Fruit fly (Drosophila melanogaster) whole organism, embryonic: ENCODE data around the gene CG15336.

Experiments used
- Abd-B ChIP-seq: fragments of 200-800 bp; sonication (Bioruptor generic); optimal IDR thresholded peaks from 2 replicates; lab custom pipeline; 2018; ENCODE audit warnings: missing biosample characterization, mild to moderate bottlenecking, missing genetic modification characterization, moderate library complexity
- Atf6 ChIP-seq: fragments of 200-800 bp; sonication (Bioruptor generic); IDR thresholded peaks from 2 replicates; pipeline ENCODE4 v1.3.6; 2022; ENCODE audit warnings: missing biosample characterization, missing genetic modification characterization
- Awh ChIP-seq: fragments of 200-800 bp; sonication (Bioruptor generic); IDR thresholded peaks from 2 replicates; pipeline ENCODE4, ENCODE4 v1.3.6; 2022; ENCODE audit warnings: missing biosample characterization, missing genetic modification characterization
- Bgb ChIP-seq: fragments of 200-800 bp; sonication (Bioruptor generic); IDR thresholded peaks from 2 replicates; pipeline ENCODE4 v1.3.6; 2022; ENCODE audit warnings: missing biosample characterization, missing genetic modification characterization; ENCODE audit not compliant: partially characterized antibody
- CG10209 ChIP-seq: fragments of 200-800 bp; sonication (Bioruptor generic); optimal IDR thresholded peaks from 3 replicates; lab custom pipeline; 2017; ENCODE audit warnings: missing biosample characterization, mild to moderate bottlenecking, missing genetic modification characterization, missing genetic modification reagents
- CG10267 ChIP-seq: fragments of 200-800 bp; sonication (Bioruptor generic); optimal IDR thresholded peaks from 2 replicates; lab custom pipeline; 2018; ENCODE audit warnings: missing biosample characterization, mild to moderate bottlenecking, missing genetic modification characterization, moderate library complexity
- CG12219 ChIP-seq: fragments of 200-800 bp; sonication (Bioruptor generic); optimal IDR thresholded peaks from 3 replicates; lab custom pipeline; 2018; ENCODE audit warnings: missing biosample characterization, mild to moderate bottlenecking, missing genetic modification characterization
- CG12659 ChIP-seq: fragments of 200-800 bp; sonication (Bioruptor generic); optimal IDR thresholded peaks from 3 replicates; lab custom pipeline; 2017; ENCODE audit warnings: mild to moderate bottlenecking, missing biosample characterization, missing genetic modification reagents, missing genetic modification characterization
- CG14014 ChIP-seq: fragments of 200-800 bp; sonication (Bioruptor generic); IDR thresholded peaks from 2 replicates; pipeline ENCODE4 v1.3.6; 2022; ENCODE audit warnings: missing biosample characterization, missing genetic modification characterization
- CG14050 ChIP-seq: fragments of 200-800 bp; sonication (Bioruptor generic); IDR thresholded peaks from 3 replicates; pipeline ENCODE4 v1.3.6; 2022; ENCODE audit warnings: missing biosample characterization, missing genetic modification characterization
- CG1529 ChIP-seq: fragments of 200-800 bp; sonication (Bioruptor generic); optimal IDR thresholded peaks from 3 replicates; lab custom pipeline; 2018; ENCODE audit warnings: missing biosample characterization, missing genetic modification characterization
- CG1832 ChIP-seq: fragments of 200-800 bp; sonication (Bioruptor generic); optimal IDR thresholded peaks from 2 replicates; lab custom pipeline; 2017; ENCODE audit warnings: missing biosample characterization, mild to moderate bottlenecking, missing genetic modification characterization, inconsistent platforms
- CG2712 ChIP-seq: fragments of 200-800 bp; optimal IDR thresholded peaks from 3 replicates; lab custom pipeline; 2019; ENCODE audit warnings: missing biosample characterization, mild to moderate bottlenecking, missing genetic modification characterization, moderate library complexity
- CG30431 ChIP-seq: fragments of 200-800 bp; sonication (Bioruptor generic); optimal IDR thresholded peaks from 2 replicates; lab custom pipeline; 2017; ENCODE audit warnings: missing biosample characterization, missing genetic modification characterization
- CG34224 ChIP-seq: fragments of 200-800 bp; sonication (Bioruptor generic); IDR thresholded peaks from 3 replicates; pipeline ENCODE4 v1.3.6; 2022; ENCODE audit warnings: missing biosample characterization, missing genetic modification characterization; ENCODE audit not compliant: partially characterized antibody
- CG43689 ChIP-seq: fragments of 200-800 bp; sonication (Bioruptor generic); IDR thresholded peaks from 2 replicates; pipeline ENCODE4 v1.3.6; 2022; ENCODE audit warnings: missing biosample characterization, missing genetic modification characterization
- CG4617 ChIP-seq: fragments of 200-800 bp; sonication (Bioruptor generic); optimal IDR thresholded peaks from 3 replicates; lab custom pipeline; 2016; ENCODE audit warnings: missing biosample characterization, missing genetic modification characterization, borderline replicate concordance
- CG7357 ChIP-seq: fragments of 200-800 bp; sonication (Bioruptor generic); IDR thresholded peaks from 3 replicates; pipeline ENCODE4 v1.3.6; 2022; ENCODE audit warnings: missing biosample characterization, missing genetic modification characterization
- D ChIP-seq, 2 experiments: fragments of 200-800 bp in 1 of 2; fragments of >200 bp in 1 of 2; sonication (Bioruptor generic) in 1 of 2; optimal IDR thresholded peaks; 2 replicates in 1 of 2; 3 replicates in 1 of 2; lab custom pipeline; 2017; ENCODE audit warnings: mild to moderate bottlenecking in 1 of 2, missing biosample characterization in 1 of 2, missing genetic modification characterization in 1 of 2, missing genetic modification reagents in 1 of 2
- Deaf1 ChIP-seq: fragments of 200-800 bp; optimal IDR thresholded peaks from 3 replicates; lab custom pipeline; 2019; ENCODE audit warnings: missing biosample characterization, mild to moderate bottlenecking, missing genetic modification characterization, moderate library complexity
- E2f1 ChIP-seq: fragments of 200-800 bp; sonication (Bioruptor generic); IDR thresholded peaks from 2 replicates; pipeline ENCODE4 v1.3.6; 2022; ENCODE audit warnings: missing biosample characterization, missing genetic modification characterization
- H2.0 ChIP-seq: fragments of 200-800 bp; sonication (Bioruptor generic); IDR thresholded peaks from 2 replicates; pipeline ENCODE4 v1.3.6; 2022; ENCODE audit warnings: missing biosample characterization, missing genetic modification characterization
- HmgD ChIP-seq: fragments of 200-800 bp; sonication (Bioruptor generic); optimal IDR thresholded peaks from 3 replicates; lab custom pipeline; 2016; ENCODE audit warnings: missing biosample characterization, missing genetic modification characterization
- MBD-R2 ChIP-seq: fragments of 200-800 bp; sonication (Bioruptor generic); IDR thresholded peaks from 2 replicates; pipeline ENCODE4 v1.3.6; 2022; ENCODE audit warnings: missing biosample characterization, missing genetic modification characterization
- Nf-YA ChIP-seq: fragments of 200-800 bp; sonication (Bioruptor generic); IDR thresholded peaks from 2 replicates; pipeline ENCODE4 v1.3.6; 2022; ENCODE audit warnings: missing biosample characterization, missing genetic modification characterization
- Oaz ChIP-seq: fragments of 200-800 bp; sonication (Bioruptor generic); IDR thresholded peaks from 2 replicates; pipeline ENCODE4 v1.3.6; 2022; ENCODE audit warnings: missing biosample characterization, missing genetic modification characterization
- Opbp ChIP-seq: fragments of 200-800 bp; sonication (Bioruptor generic); IDR thresholded peaks from 3 replicates; pipeline ENCODE4 v1.3.6; 2022; ENCODE audit warnings: missing biosample characterization, missing genetic modification characterization; ENCODE audit not compliant: partially characterized antibody
- Ssrp ChIP-seq: fragments of 200-800 bp; sonication (Bioruptor generic); optimal IDR thresholded peaks from 2 replicates; lab custom pipeline; 2018; ENCODE audit warnings: missing biosample characterization, mild to moderate bottlenecking, missing genetic modification characterization, moderate library complexity
- ab ChIP-seq: fragments of 200-800 bp; sonication (Bioruptor generic); optimal IDR thresholded peaks from 2 replicates; lab custom pipeline; 2016; ENCODE audit warnings: missing biosample characterization, missing genetic modification characterization
- bbx ChIP-seq: fragments of 200-800 bp; sonication (Bioruptor generic); IDR thresholded peaks from 2 replicates; pipeline ENCODE4 v1.3.6; 2022; ENCODE audit warnings: missing biosample characterization, missing genetic modification characterization; ENCODE audit not compliant: partially characterized antibody
- bsh ChIP-seq, 2 experiments: fragments of 200-800 bp; sonication (Bioruptor generic); optimal IDR thresholded peaks; 2 replicates each; lab custom pipeline; 2017 to 2018; ENCODE audit warnings: mild to moderate bottlenecking in 2 of 2, missing biosample characterization in 2 of 2, missing genetic modification characterization in 2 of 2, moderate library complexity in 1 of 2
- chm ChIP-seq: fragments of 200-800 bp; sonication (Bioruptor generic); IDR thresholded peaks from 2 replicates; pipeline ENCODE4 v1.3.6; 2022; ENCODE audit warnings: missing biosample characterization, missing genetic modification characterization
- crol ChIP-seq: fragments of 200-800 bp; sonication (Bioruptor generic); IDR thresholded peaks from 2 replicates; pipeline ENCODE4 v1.3.6; 2022; ENCODE audit warnings: missing biosample characterization, missing genetic modification characterization
- dmrt99B ChIP-seq: fragments of 200-800 bp; sonication (Bioruptor generic); optimal IDR thresholded peaks from 2 replicates; lab custom pipeline; 2018; ENCODE audit warnings: missing biosample characterization, mild to moderate bottlenecking, missing genetic modification characterization, moderate library complexity
- fd96Cb ChIP-seq: fragments of 200-800 bp; sonication (Bioruptor generic); optimal IDR thresholded peaks from 2 replicates; lab custom pipeline; 2018; ENCODE audit warnings: missing biosample characterization, mild to moderate bottlenecking, missing genetic modification characterization, moderate library complexity
- kah ChIP-seq: fragments of 200-800 bp; sonication (Bioruptor generic); optimal IDR thresholded peaks from 2 replicates; lab custom pipeline; 2018; ENCODE audit warnings: missing biosample characterization, mild to moderate bottlenecking, missing genetic modification characterization
- klu ChIP-seq: fragments of 200-800 bp; sonication (Bioruptor generic); IDR thresholded peaks from 2 replicates; pipeline ENCODE4 v1.3.6; 2022; ENCODE audit warnings: missing biosample characterization, missing genetic modification characterization
- kni ChIP-seq: fragments of 200-800 bp; sonication (Bioruptor generic); optimal IDR thresholded peaks from 3 replicates; lab custom pipeline; 2017; ENCODE audit warnings: mild to moderate bottlenecking, missing biosample characterization, missing genetic modification reagents, missing genetic modification characterization
- pfk ChIP-seq: fragments of 200-800 bp; sonication (Bioruptor generic); optimal IDR thresholded peaks from 2 replicates; lab custom pipeline; 2018; ENCODE audit warnings: missing biosample characterization, mild to moderate bottlenecking, missing genetic modification characterization, moderate library complexity
- prd ChIP-seq, 3 experiments: fragments of >200 bp in 2 of 3; fragments of 200-800 bp in 1 of 3; sonication (Bioruptor generic) in 1 of 3; optimal IDR thresholded peaks in 2 of 3; IDR thresholded peaks in 1 of 3; 2 replicates in 2 of 3; 3 replicates in 1 of 3; pipeline versions ENCODE4 v1.3.6 to Lab custom; 2017 to 2022; ENCODE audit warnings: missing biosample characterization in 1 of 3, missing genetic modification characterization in 1 of 3
- pum ChIP-seq: fragments of 200-800 bp; sonication (Bioruptor generic); optimal IDR thresholded peaks from 2 replicates; lab custom pipeline; 2016; ENCODE audit warnings: missing biosample characterization, missing genetic modification characterization
- sc ChIP-seq, 3 experiments: fragments of >200 bp in 2 of 3; fragments of 200-800 bp in 1 of 3; sonication (Bioruptor generic) in 1 of 3; optimal IDR thresholded peaks; 2 replicates in 2 of 3; 3 replicates in 1 of 3; lab custom pipeline; 2017; ENCODE audit warnings: mild to moderate bottlenecking in 1 of 3, missing biosample characterization in 1 of 3, missing genetic modification characterization in 1 of 3, missing genetic modification reagents in 1 of 3
- sob ChIP-seq: fragments of 200-800 bp; sonication (Bioruptor generic); IDR thresholded peaks from 2 replicates; pipeline ENCODE4 v1.3.6; 2022; ENCODE audit warnings: missing biosample characterization, missing genetic modification characterization
- stc ChIP-seq: fragments of 200-800 bp; sonication (Bioruptor generic); IDR thresholded peaks from 2 replicates; pipeline ENCODE4 v1.3.6; 2022; ENCODE audit warnings: missing biosample characterization, missing genetic modification characterization
- tna ChIP-seq: fragments of 200-800 bp; sonication (Bioruptor generic); IDR thresholded peaks from 2 replicates; pipeline ENCODE4 v1.3.6; 2022; ENCODE audit warnings: missing biosample characterization, missing genetic modification characterization; ENCODE audit not compliant: partially characterized antibody
- unpg ChIP-seq: fragments of 200-800 bp; sonication (Bioruptor generic); optimal IDR thresholded peaks from 3 replicates; lab custom pipeline; 2018; ENCODE audit warnings: missing biosample characterization, mild to moderate bottlenecking, missing genetic modification characterization, moderate library complexity
- zfh1 ChIP-seq: fragments of 200-800 bp; sonication (Bioruptor generic); IDR thresholded peaks from 3 replicates; pipeline ENCODE4 v1.3.6; 2022; ENCODE audit warnings: missing biosample characterization, missing genetic modification characterization

CG15336 gene

DNA sequence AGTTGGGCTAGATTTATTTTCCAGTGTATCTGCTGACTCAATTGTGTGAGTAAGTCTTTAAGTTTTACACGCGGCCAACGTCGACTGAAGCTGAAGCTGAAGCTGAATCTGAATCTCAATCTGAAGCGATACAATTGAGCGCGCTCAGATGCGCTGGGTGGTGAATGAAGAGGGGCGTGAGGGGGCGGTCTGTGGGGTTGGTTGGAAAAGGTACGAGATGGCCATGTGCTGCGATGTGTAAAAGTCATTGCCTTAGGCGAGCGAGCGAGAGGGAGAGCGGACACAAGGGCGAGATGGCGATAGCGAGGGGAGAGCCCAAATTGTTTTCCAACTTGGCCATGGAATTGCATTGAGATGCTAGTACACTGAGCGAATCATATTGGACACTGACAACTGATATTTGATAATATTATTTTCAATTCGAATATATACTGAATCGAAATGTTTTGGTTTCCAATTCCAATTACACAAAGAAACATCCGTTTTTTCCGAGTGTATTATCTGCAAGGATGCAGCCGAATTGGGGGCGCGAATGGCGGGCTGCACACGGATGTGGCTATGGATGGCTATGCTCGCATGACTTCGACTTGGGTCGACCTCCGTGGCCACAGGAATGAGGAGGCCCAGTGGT lies 49.0 kb downstream of the CG15336 start (continued):
- TF ChIP-seq CG2712 (peak; percentile 51), CG10209 (peak; percentile 13), Opbp (GFP tag; lab: Robert Waterston, UW) (no peak), CG1529 (GFP tag; lab: Kevin White, UChicago) (peak; percentile 20), Oaz (GFP tag; lab: Robert Waterston, UW) (0 out of 2 replicates have a peak, but pooled peaks have one; percentile 39), stc (GFP tag; lab: Robert Waterston, UW) (no peak), CG14050 (GFP tag; lab: Robert Waterston, UW) (peak; percentile 50; the same call in 2 of the 3 replicates), HmgD (no peak), H2.0 (GFP tag; lab: Robert Waterston, UW) (peak; percentile 58), Nf-YA (GFP tag; lab: Robert Waterston, UW) (peak; percentile 53), CG1832 (GFP tag; lab: Kevin White, UChicago) (peak; percentile 37), crol (GFP tag; lab: Robert Waterston, UW) (peak; percentile 84), pum (GFP tag; lab: Kevin White, UChicago) (no peak), CG4617 (no peak), E2f1 (GFP tag; lab: Robert Waterston, UW) (peak; percentile 62), klu (GFP tag; lab: Robert Waterston, UW) (no peak), tna (GFP tag; lab: Robert Waterston, UW) (no peak), Atf6 (GFP tag; lab: Robert Waterston, UW) (peak; percentile 48; the same call in 1 of the 2 replicates), sc (optimal IDR thresholded peaks at IDR 0.05; lab: Kevin White, UChicago) (no peak), sc (GFP tag; optimal IDR thresholded peaks at IDR 0.05; lab: Kevin White, UChicago) (no peak), prd (optimal IDR thresholded peaks at IDR 0.05; lab: Kevin White, UChicago) (no peak), prd (GFP tag; IDR thresholded peaks at IDR 0.05; lab: Robert Waterston, UW) (peak; percentile 65; the same call in 1 of the 3 replicates), zfh1 (GFP tag; lab: Robert Waterston, UW) (peak; percentile 58; the same call in 1 of the 3 replicates), CG14014 (GFP tag; lab: Robert Waterston, UW) (peak; percentile 57; the same call in 1 of the 2 replicates), Deaf1 (tag; lab: Kevin White, UChicago) (no peak), CG43689 (GFP tag; lab: Robert Waterston, UW) (peak; percentile 53; the same call in 1 of the 2 replicates), sob (0 out of 2 replicates have a peak, but pooled peaks have one; percentile 35), bsh (GFP tag; optimal IDR thresholded peaks at IDR 0.05; lab: Kevin White, UChicago) (peak; percentile 17 to 67), chm (GFP tag; lab: Robert Waterston, UW) (peak; percentile 79; the same call in 1 of the 2 replicates), CG7357 (GFP tag; lab: Robert Waterston, UW) (peak; percentile 54; the same call in 1 of the 3 replicates), kni (GFP tag; lab: Kevin White, UChicago) (no peak), CG30431 (GFP tag; lab: Kevin White, UChicago) (peak; percentile 31), fd96Cb (tag; lab: Kevin White, UChicago) (peak; percentile 19), MBD-R2 (GFP tag; lab: Robert Waterston, UW) (no peak), CG12659 (GFP tag; lab: Kevin White, UChicago) (no peak), ab (no peak), D (optimal IDR thresholded peaks at IDR 0.05; lab: Kevin White, UChicago) (no peak), D (GFP tag; optimal IDR thresholded peaks at IDR 0.05; lab: Kevin White, UChicago) (no peak), Abd-B (GFP tag; lab: Kevin White, UChicago) (peak; percentile 17), Bgb (no peak), Ssrp (tag; lab: Kevin White, UChicago) (peak; percentile 50), CG12219 (GFP tag; lab: Kevin White, UChicago) (peak; percentile 25), dmrt99B (tag; lab: Kevin White, UChicago) (peak; percentile 69), unpg (GFP tag; lab: Kevin White, UChicago) (peak; percentile 49), pfk (GFP tag; lab: Kevin White, UChicago) (no peak), Awh (GFP tag; lab: Robert Waterston, UW) (0 out of 2 replicates have a peak, but pooled peaks have one; percentile 53), CG10267 (no peak), kah (GFP tag; lab: Kevin White, UChicago) (peak; percentile 24), CG34224 (GFP tag; lab: Robert Waterston, UW) (no peak), bbx (GFP tag; lab: Robert Waterston, UW) (no peak)
